Fruit fly (Drosophila melanogaster): Measurements from ENCODE around the gene X11Lbeta.

X11Lbeta gene

dm6 chrX:10738835-10739371 lies 111.4 kb downstream of the X11Lbeta start (continued):
- TF ChIP-seq gem (tag; optimal IDR thresholded peaks at IDR 0.05) (no peak), Adf1 (GFP tag; IDR thresholded peaks at IDR 0.05) (peak; percentile 46), CG2678 (tag; optimal IDR thresholded peaks at IDR 0.05) (no peak), mam (GFP tag; optimal IDR thresholded peaks at IDR 0.05) (no peak), CG7928 (GFP tag; optimal IDR thresholded peaks at IDR 0.05) (no peak), CG18011 (GFP tag; optimal IDR thresholded peaks at IDR 0.05) (no peak), Vsx1 (GFP tag; optimal IDR thresholded peaks at IDR 0.05) (peak; percentile 18), abd-A (tag; optimal IDR thresholded peaks at IDR 0.05) (peak; percentile 39), MESR4 (GFP tag; optimal IDR thresholded peaks at IDR 0.05) (no peak), Fer2 (tag; optimal IDR thresholded peaks at IDR 0.05) (no peak), ERR (GFP tag; optimal IDR thresholded peaks at IDR 0.05) (no peak), CG32772 (GFP tag; IDR thresholded peaks at IDR 0.05) (no peak), danr (GFP tag; IDR thresholded peaks at IDR 0.05) (no peak), CG14965 (GFP tag; optimal IDR thresholded peaks at IDR 0.05; ENCODE audit: borderline replicate concordance) (no peak), sc (optimal IDR thresholded peaks at IDR 0.05) (no peak), sc (GFP tag; optimal IDR thresholded peaks at IDR 0.05) (no peak), Lhr (GFP tag; optimal IDR thresholded peaks at IDR 0.05) (no peak), p53 (GFP tag; optimal IDR thresholded peaks at IDR 0.05) (no peak), CG9932 (GFP tag; IDR thresholded peaks at IDR 0.05) (0 out of 2 replicates have a peak, but pooled peaks have one; percentile 10), CG31388 (GFP tag; optimal IDR thresholded peaks at IDR 0.05) (no peak), CG2116 (GFP tag; optimal IDR thresholded peaks at IDR 0.05) (no peak), CG17359 (tag; optimal IDR thresholded peaks at IDR 0.05) (peak; percentile 53), fu2 (GFP tag; optimal IDR thresholded peaks at IDR 0.05) (no peak), Ets65A (GFP tag) (no peak), CG4282 (GFP tag; optimal IDR thresholded peaks at IDR 0.05) (no peak), Nf-YC (tag; optimal IDR thresholded peaks at IDR 0.05) (no peak), ap (GFP tag; IDR thresholded peaks at IDR 0.05) (no peak), lab (GFP tag; optimal IDR thresholded peaks at IDR 0.05) (peak; percentile 49), croc (GFP tag; conservative IDR thresholded peaks at IDR 0.05) (no peak), hbn (GFP tag; IDR thresholded peaks at IDR 0.05; ENCODE audit: partially characterized antibody) (no peak), Taf1 (GFP tag; IDR thresholded peaks at IDR 0.05) (no peak), Poxn (GFP tag; IDR thresholded peaks at IDR 0.05) (no peak), Pdp1 (GFP tag; optimal IDR thresholded peaks at IDR 0.05) (peak in 1 of 2 experiments; percentile 99), MTF-1 (GFP tag; optimal IDR thresholded peaks at IDR 0.05; ENCODE audit: borderline replicate concordance) (no peak), CG34422 (GFP tag; IDR thresholded peaks at IDR 0.05) (no peak), Mad (GFP tag; optimal IDR thresholded peaks at IDR 0.05) (no peak), CG32767 (GFP tag; IDR thresholded peaks at IDR 0.05) (no peak), sob (GFP tag; IDR thresholded peaks at IDR 0.05) (no peak), trh (GFP tag; optimal IDR thresholded peaks at IDR 0.05) (no peak), CG14860 (GFP tag; IDR thresholded peaks at IDR 0.05; ENCODE audit: partially characterized antibody) (no peak), row (GFP tag; IDR thresholded peaks at IDR 0.05) (no peak), lola (GFP tag; optimal IDR thresholded peaks at IDR 0.05) (no peak), CG2889 (GFP tag; IDR thresholded peaks at IDR 0.05) (no peak), CG11093 (GFP tag; IDR thresholded peaks at IDR 0.05) (no peak), CG33557 (GFP tag; optimal IDR thresholded peaks at IDR 0.05) (no peak), ssp (GFP tag; IDR thresholded peaks at IDR 0.05) (no peak), gce (GFP tag; IDR thresholded peaks at IDR 0.05) (peak; percentile 27; the same call in 1 of the 3 replicates), CG15696 (tag; optimal IDR thresholded peaks at IDR 0.05) (peak; percentile 9), Lim3 (GFP tag; IDR thresholded peaks at IDR 0.05) (no peak), CG9817 (tag; optimal IDR thresholded peaks at IDR 0.05) (no peak), crp (GFP tag; optimal IDR thresholded peaks at IDR 0.05) (no peak)
